Fruit fly (Drosophila melanogaster) whole organism, prepupa: ENCODE measurements around the gene Mms19.

Source experiments
- CG10631 ChIP-seq: fragments of 200-800 bp; sonication (Bioruptor generic); optimal IDR thresholded peaks from 2 replicates; lab custom pipeline; 2016; ENCODE audit warnings: missing biosample characterization, missing genetic modification characterization
- CG34406 ChIP-seq: fragments of 200-800 bp; sonication (Bioruptor generic); optimal IDR thresholded peaks from 3 replicates; lab custom pipeline; 2016; ENCODE audit warnings: missing biosample characterization, missing genetic modification characterization
- CG6163 ChIP-seq: fragments of 200-800 bp; sonication (Bioruptor generic); IDR thresholded peaks from 3 replicates; pipeline ENCODE4 v1.3.6; 2022; ENCODE audit warnings: missing biosample characterization, missing genetic modification characterization
- Eip78C ChIP-seq: fragments of 200-800 bp; sonication (Bioruptor generic); peaks from one replicate; lab custom pipeline; 2016; ENCODE audit warnings: missing biosample characterization, missing genetic modification characterization
- Hr4 ChIP-seq: fragments of 200-800 bp; sonication (Bioruptor generic); optimal IDR thresholded peaks from 3 replicates; lab custom pipeline; 2016; ENCODE audit warnings: missing biosample characterization, missing genetic modification characterization
- Lpt ChIP-seq: fragments of 200-800 bp; sonication (Bioruptor generic); optimal IDR thresholded peaks from 3 replicates; lab custom pipeline; 2016; ENCODE audit warnings: missing biosample characterization, missing genetic modification characterization
- OdsH ChIP-seq: fragments of 200-800 bp; sonication (Bioruptor generic); optimal IDR thresholded peaks from 3 replicates; lab custom pipeline; 2016; ENCODE audit warnings: missing biosample characterization, missing genetic modification characterization
- Sox14 ChIP-seq: fragments of 200-800 bp; sonication (Bioruptor generic); optimal IDR thresholded peaks from 3 replicates; lab custom pipeline; 2016; ENCODE audit warnings: missing biosample characterization, missing genetic modification characterization
- fd59A ChIP-seq: fragments of 200-800 bp; sonication (Bioruptor generic); optimal IDR thresholded peaks from 2 replicates; lab custom pipeline; 2017; ENCODE audit warnings: missing biosample characterization, mild to moderate bottlenecking, missing genetic modification characterization, missing genetic modification reagents
- fd85E ChIP-seq: fragments of 200-800 bp; sonication (Bioruptor generic); optimal IDR thresholded peaks from 3 replicates; lab custom pipeline; 2016; ENCODE audit warnings: missing biosample characterization, missing genetic modification characterization
- fkh ChIP-seq: fragments of 200-800 bp; sonication (Bioruptor generic); optimal IDR thresholded peaks from 3 replicates; lab custom pipeline; 2017; ENCODE audit warnings: missing biosample characterization, mild to moderate bottlenecking, missing genetic modification characterization, moderate library complexity

- TF ChIP-seq Eip78C: no peak
- TF ChIP-seq OdsH (GFP tag; lab: Kevin White, UChicago): no peak
- TF ChIP-seq CG10631 (GFP tag; lab: Kevin White, UChicago): no peak
- no peak for TF ChIP-seq fd59A (GFP tag; lab: Kevin White, UChicago)
- TF ChIP-seq Lpt: no peak
- no peak for TF ChIP-seq CG34406
- no peak for TF ChIP-seq Sox14 (GFP tag; lab: Kevin White, UChicago)
- no peak for TF ChIP-seq Hr4
- no peak for TF ChIP-seq fd85E (GFP tag; lab: Kevin White, UChicago)
- TF ChIP-seq CG6163 (GFP tag; lab: Robert Waterston, UW): no peak
- no peak for TF ChIP-seq fkh (GFP tag; lab: Kevin White, UChicago)
Measured at dm6 chr3R:5211401-5211800, 20.9 kb upstream of the Mms19 start.
